Fruit fly (Drosophila melanogaster) Kc167 (cell line): Measurements from ENCODE around the gene spz4.

Experiments
- Myc ChIP-seq: fragments of >200 bp; optimal IDR thresholded peaks from 2 replicates; lab custom pipeline; 2017; ENCODE audit warnings: missing external identifiers
- Sin3A ChIP-seq: fragments of >200 bp; optimal IDR thresholded peaks from 2 replicates; lab custom pipeline; 2018; ENCODE audit warnings: missing external identifiers
- h ChIP-seq: fragments of >200 bp; optimal IDR thresholded peaks from 3 replicates; lab custom pipeline; 2018; ENCODE audit warnings: missing external identifiers
- insv ChIP-seq: fragments of >200 bp; optimal IDR thresholded peaks from 3 replicates; lab custom pipeline; 2018; ENCODE audit warnings: missing external identifiers
- psq ChIP-seq: fragments of >200 bp; optimal IDR thresholded peaks from 2 replicates; lab custom pipeline; 2017; ENCODE audit warnings: missing external identifiers
- ttk ChIP-seq: sonication (Bioruptor generic); optimal IDR thresholded peaks from 2 replicates; lab custom pipeline; 2017; ENCODE audit warnings: missing external identifiers

DNA sequence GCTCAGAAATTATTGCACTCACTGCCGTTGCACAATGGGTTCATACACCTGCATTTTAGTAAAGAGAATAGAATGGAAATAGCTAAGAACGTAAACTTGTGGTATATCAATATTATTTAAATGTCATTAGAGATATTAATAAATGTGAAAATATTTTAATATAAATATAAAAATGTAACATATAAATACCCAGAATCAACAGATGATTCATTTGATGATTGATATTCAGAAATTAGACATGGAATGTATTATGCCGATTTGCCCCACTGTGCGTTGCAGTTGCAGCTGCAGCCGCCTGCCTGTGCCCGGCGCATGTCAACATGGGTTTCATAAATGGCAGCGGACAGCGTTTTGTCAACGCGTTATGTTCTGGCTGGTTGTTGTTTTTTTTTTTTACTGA, 31.5 kb upstream of the spz4 start:
- TF ChIP-seq psq (lab: Kevin White, UChicago), result no peak
- no peak for TF ChIP-seq h
- no peak for TF ChIP-seq ttk (lab: Kevin White, UChicago)
- TF ChIP-seq Sin3A, result no peak
- no peak for TF ChIP-seq Myc
- no peak for TF ChIP-seq insv
